Fruit fly (Drosophila melanogaster) whole organism, embryonic: ENCODE measurements around the gene Atu.

Source experiments
- Adf1 ChIP-seq: fragments of 200-800 bp; sonication (Bioruptor generic); IDR thresholded peaks from 2 replicates; pipeline ENCODE4 v1.3.6; 2022; ENCODE audit warnings: missing biosample characterization, missing genetic modification characterization
- Atf3 ChIP-seq: fragments of 200-800 bp; sonication (Bioruptor generic); optimal IDR thresholded peaks from 3 replicates; lab custom pipeline; 2016; ENCODE audit warnings: missing biosample characterization, missing genetic modification characterization
- BEAF-32 ChIP-seq: fragments of 200-800 bp; sonication (Bioruptor generic); optimal IDR thresholded peaks from 3 replicates; lab custom pipeline; 2017; ENCODE audit warnings: missing biosample characterization, missing genetic modification characterization, mild to moderate bottlenecking, moderate library complexity, missing genetic modification reagents
- Bgb ChIP-seq: fragments of 200-800 bp; sonication (Bioruptor generic); IDR thresholded peaks from 2 replicates; pipeline ENCODE4 v1.3.6; 2022; ENCODE audit warnings: missing biosample characterization, missing genetic modification characterization; ENCODE audit not compliant: partially characterized antibody
- CG10209 ChIP-seq: fragments of 200-800 bp; sonication (Bioruptor generic); optimal IDR thresholded peaks from 3 replicates; lab custom pipeline; 2017; ENCODE audit warnings: missing biosample characterization, mild to moderate bottlenecking, missing genetic modification characterization, missing genetic modification reagents
- CG10321 ChIP-seq: fragments of 200-800 bp; sonication (Bioruptor generic); IDR thresholded peaks from 2 replicates; pipeline ENCODE4 v1.3.6; 2022; ENCODE audit warnings: missing biosample characterization, missing genetic modification characterization
- CG11085 ChIP-seq: fragments of 200-800 bp; sonication (Bioruptor generic); IDR thresholded peaks from 2 replicates; pipeline ENCODE4 v1.3.6; 2022; ENCODE audit warnings: missing biosample characterization, missing genetic modification characterization
- CG11456 ChIP-seq: fragments of 200-800 bp; sonication (Bioruptor generic); IDR thresholded peaks from 3 replicates; pipeline ENCODE4 v1.3.6; 2022; ENCODE audit warnings: missing biosample characterization, missing genetic modification characterization
- CG11504 ChIP-seq: fragments of 200-800 bp; sonication (Bioruptor generic); optimal IDR thresholded peaks from 3 replicates; lab custom pipeline; 2019; ENCODE audit warnings: missing biosample characterization, mild to moderate bottlenecking, missing genetic modification characterization, moderate library complexity
- CG13624 ChIP-seq: fragments of 200-800 bp; sonication (Bioruptor generic); optimal IDR thresholded peaks from 2 replicates; lab custom pipeline; 2016; ENCODE audit warnings: missing biosample characterization, missing genetic modification characterization
- CG13894 ChIP-seq: fragments of 200-800 bp; sonication (Bioruptor generic); optimal IDR thresholded peaks from 3 replicates; lab custom pipeline; 2018; ENCODE audit warnings: missing biosample characterization, mild to moderate bottlenecking, missing genetic modification characterization, moderate library complexity
- CG17361 ChIP-seq: fragments of 200-800 bp; sonication (Bioruptor generic); IDR thresholded peaks from 3 replicates; pipeline ENCODE4 v1.3.6; 2022; ENCODE audit warnings: missing biosample characterization, missing genetic modification characterization
- CG3065 ChIP-seq: fragments of 200-800 bp; sonication (Bioruptor generic); optimal IDR thresholded peaks from 2 replicates; lab custom pipeline; 2016; ENCODE audit warnings: missing biosample characterization, missing genetic modification characterization
- CG31388 ChIP-seq: fragments of 200-800 bp; sonication (Bioruptor generic); optimal IDR thresholded peaks from 2 replicates; lab custom pipeline; 2016; ENCODE audit warnings: missing biosample characterization, missing genetic modification characterization
- CG33557 ChIP-seq: fragments of 200-800 bp; sonication (Bioruptor generic); optimal IDR thresholded peaks from 2 replicates; lab custom pipeline; 2019; ENCODE audit warnings: missing biosample characterization, mild to moderate bottlenecking, missing genetic modification characterization, moderate library complexity
- CG3838 ChIP-seq: fragments of 200-800 bp; sonication (Bioruptor generic); optimal IDR thresholded peaks from 3 replicates; lab custom pipeline; 2016; ENCODE audit warnings: missing biosample characterization, missing genetic modification characterization
- CG3995 ChIP-seq: fragments of 200-800 bp; sonication (Bioruptor generic); optimal IDR thresholded peaks from 3 replicates; lab custom pipeline; 2016; ENCODE audit warnings: missing biosample characterization, missing genetic modification characterization
- CG4707 ChIP-seq: fragments of 200-800 bp; sonication (Bioruptor generic); optimal IDR thresholded peaks from 2 replicates; lab custom pipeline; 2018; ENCODE audit warnings: missing biosample characterization, mild to moderate bottlenecking, missing genetic modification characterization, moderate library complexity
- CG6683 ChIP-seq: fragments of 200-800 bp; sonication (Bioruptor generic); optimal IDR thresholded peaks from 2 replicates; lab custom pipeline; 2017; ENCODE audit warnings: missing biosample characterization, mild to moderate bottlenecking, missing genetic modification characterization, missing genetic modification reagents
- CG8765 ChIP-seq: fragments of 200-800 bp; sonication (Bioruptor generic); IDR thresholded peaks from 2 replicates; pipeline ENCODE4 v1.3.6; 2022; ENCODE audit warnings: missing biosample characterization, missing genetic modification characterization
- CG9727 ChIP-seq: fragments of 200-800 bp; sonication (Bioruptor generic); optimal IDR thresholded peaks from 3 replicates; lab custom pipeline; 2017; ENCODE audit warnings: missing biosample characterization, mild to moderate bottlenecking, missing genetic modification characterization
- H2.0 ChIP-seq: fragments of 200-800 bp; sonication (Bioruptor generic); IDR thresholded peaks from 2 replicates; pipeline ENCODE4 v1.3.6; 2022; ENCODE audit warnings: missing biosample characterization, missing genetic modification characterization
- Kr ChIP-seq: fragments of 200-800 bp; sonication (Bioruptor generic); optimal IDR thresholded peaks from 2 replicates; lab custom pipeline; 2017; ENCODE audit warnings: missing biosample characterization, mild to moderate bottlenecking, missing genetic modification characterization
- Lpt ChIP-seq: fragments of >200 bp; optimal IDR thresholded peaks from 2 replicates; lab custom pipeline; 2018; ENCODE audit warnings: missing biosample characterization, missing genetic modification characterization
- MBD-R2 ChIP-seq: fragments of 200-800 bp; sonication (Bioruptor generic); IDR thresholded peaks from 2 replicates; pipeline ENCODE4 v1.3.6; 2022; ENCODE audit warnings: missing biosample characterization, missing genetic modification characterization
- NFAT ChIP-seq: fragments of 200-800 bp; sonication (Bioruptor generic); IDR thresholded peaks from 2 replicates; pipeline ENCODE4 v1.3.6; 2022; ENCODE audit warnings: missing biosample characterization, missing genetic modification characterization
- NfI ChIP-seq: fragments of 200-800 bp; sonication (Bioruptor generic); optimal IDR thresholded peaks from 3 replicates; lab custom pipeline; 2018; ENCODE audit warnings: missing biosample characterization, mild to moderate bottlenecking, missing genetic modification characterization, moderate library complexity
- PHDP ChIP-seq: fragments of 200-800 bp; sonication (Bioruptor generic); optimal IDR thresholded peaks from 3 replicates; lab custom pipeline; 2018; ENCODE audit warnings: missing biosample characterization, mild to moderate bottlenecking, missing genetic modification characterization, moderate library complexity
- Rx ChIP-seq: fragments of 200-800 bp; sonication (Bioruptor generic); IDR thresholded peaks from 2 replicates; pipeline ENCODE4 v1.3.6; 2022; ENCODE audit warnings: missing biosample characterization, missing genetic modification characterization
- Sox100B ChIP-seq: fragments of 200-800 bp; sonication (Bioruptor generic); optimal IDR thresholded peaks from 3 replicates; lab custom pipeline; 2018; ENCODE audit warnings: missing biosample characterization, mild to moderate bottlenecking, missing genetic modification characterization
- ara ChIP-seq: fragments of 200-800 bp; sonication (Bioruptor generic); IDR thresholded peaks from 2 replicates; pipeline ENCODE4 v1.3.6; 2022; ENCODE audit warnings: missing biosample characterization, missing genetic modification characterization
- bcd ChIP-seq: fragments of 200-800 bp; sonication (Bioruptor generic); optimal IDR thresholded peaks from 2 replicates; lab custom pipeline; 2017; ENCODE audit warnings: missing biosample characterization, mild to moderate bottlenecking, missing genetic modification characterization
- chn ChIP-seq: fragments of 200-800 bp; sonication (Bioruptor generic); optimal IDR thresholded peaks from 2 replicates; lab custom pipeline; 2016; ENCODE audit warnings: missing biosample characterization, missing genetic modification characterization
- fd96Cb ChIP-seq: fragments of 200-800 bp; sonication (Bioruptor generic); optimal IDR thresholded peaks from 2 replicates; lab custom pipeline; 2018; ENCODE audit warnings: missing biosample characterization, mild to moderate bottlenecking, missing genetic modification characterization, moderate library complexity
- gem ChIP-seq: fragments of 200-800 bp; sonication (Bioruptor generic); optimal IDR thresholded peaks from 2 replicates; lab custom pipeline; 2019; ENCODE audit warnings: missing biosample characterization, mild to moderate bottlenecking, missing genetic modification characterization, moderate library complexity
- grau ChIP-seq: fragments of 200-800 bp; optimal IDR thresholded peaks from 3 replicates; lab custom pipeline; 2019; ENCODE audit warnings: missing biosample characterization, mild to moderate bottlenecking, missing genetic modification characterization, moderate library complexity
- gt ChIP-seq: fragments of 200-800 bp; sonication (Bioruptor generic); IDR thresholded peaks from 2 replicates; pipeline ENCODE4 v1.3.6; 2022; ENCODE audit warnings: missing biosample characterization, missing genetic modification characterization
- insv ChIP-seq, 2 experiments: fragments of 200-800 bp; sonication (Bioruptor generic); optimal IDR thresholded peaks; 3 replicates each; lab custom pipeline; 2016 to 2018; ENCODE audit warnings: missing biosample characterization in 2 of 2, missing genetic modification characterization in 2 of 2
- jigr1 ChIP-seq: fragments of 200-800 bp; sonication (Bioruptor generic); IDR thresholded peaks from 3 replicates; pipeline ENCODE4 v1.3.6; 2022; ENCODE audit warnings: missing biosample characterization, missing genetic modification characterization
- luna ChIP-seq: fragments of 200-800 bp; sonication (Bioruptor generic); optimal IDR thresholded peaks from 2 replicates; lab custom pipeline; 2016; ENCODE audit warnings: missing biosample characterization, missing genetic modification characterization
- nerfin-1 ChIP-seq: fragments of 200-800 bp; sonication (Bioruptor generic); optimal IDR thresholded peaks from 3 replicates; lab custom pipeline; 2019; ENCODE audit warnings: missing biosample characterization, mild to moderate bottlenecking, missing genetic modification characterization, moderate library complexity
- nerfin-2 ChIP-seq: fragments of 200-800 bp; sonication (Bioruptor generic); IDR thresholded peaks from 2 replicates; pipeline ENCODE4 v1.3.6; 2022; ENCODE audit warnings: missing biosample characterization, missing genetic modification characterization; ENCODE audit not compliant: partially characterized antibody
- pan ChIP-seq, 4 experiments: fragments of >200 bp in 3 of 4; fragments of 200-800 bp in 1 of 4; sonication (Bioruptor generic) in 1 of 4; optimal IDR thresholded peaks in 3 of 4; IDR thresholded peaks in 1 of 4; 2 replicates each; pipeline versions ENCODE4 v1.3.6 to Lab custom; 2017 to 2022; ENCODE audit warnings: missing biosample characterization in 2 of 4, missing genetic modification characterization in 2 of 4, mixed read lengths in 1 of 4
- pros ChIP-seq: fragments of 200-800 bp; sonication (Bioruptor generic); optimal IDR thresholded peaks from 3 replicates; lab custom pipeline; 2019; ENCODE audit warnings: missing biosample characterization, mild to moderate bottlenecking, missing genetic modification characterization, moderate library complexity
- run ChIP-seq: fragments of 200-800 bp; sonication (Bioruptor generic); optimal IDR thresholded peaks from 3 replicates; lab custom pipeline; 2018; ENCODE audit warnings: missing biosample characterization, mild to moderate bottlenecking, missing genetic modification characterization
- sens-2 ChIP-seq: fragments of 200-800 bp; sonication (Bioruptor generic); IDR thresholded peaks from 2 replicates; pipeline ENCODE4 v1.3.6; 2022; ENCODE audit warnings: missing biosample characterization, missing genetic modification characterization
- trh ChIP-seq: fragments of 200-800 bp; sonication (Bioruptor generic); optimal IDR thresholded peaks from 2 replicates; lab custom pipeline; 2016; ENCODE audit warnings: missing biosample characterization, missing genetic modification characterization
- wdn ChIP-seq: fragments of 200-800 bp; sonication (Bioruptor generic); IDR thresholded peaks from 2 replicates; pipeline ENCODE4 v1.3.6; 2022; ENCODE audit warnings: missing biosample characterization, missing genetic modification characterization
- wek ChIP-seq: fragments of 200-800 bp; sonication (Bioruptor generic); optimal IDR thresholded peaks from 3 replicates; lab custom pipeline; 2018; ENCODE audit warnings: missing biosample characterization, mild to moderate bottlenecking, missing genetic modification characterization, moderate library complexity
- zfh1 ChIP-seq: fragments of 200-800 bp; sonication (Bioruptor generic); IDR thresholded peaks from 3 replicates; pipeline ENCODE4 v1.3.6; 2022; ENCODE audit warnings: missing biosample characterization, missing genetic modification characterization

The Atu gene

dm6 chr3R:5606477-5606876, 6.7 kb upstream of the Atu start, which contains the start of gene asl (continued):
- TF ChIP-seq trh (GFP tag; lab: Kevin White, UChicago): no peak
- TF ChIP-seq CG3838: peak; percentile 14
- peak; percentile 67 for TF ChIP-seq nerfin-1
- peak; percentile 44; the same call in 1 of the 2 replicates for TF ChIP-seq Bgb (GFP tag; lab: Robert Waterston, UW)
- TF ChIP-seq ara (GFP tag; lab: Robert Waterston, UW): no peak
- TF ChIP-seq Atf3 (GFP tag; lab: Kevin White, UChicago): no peak
- peak; percentile 50 for TF ChIP-seq wek (GFP tag; lab: Kevin White, UChicago)
- no peak for TF ChIP-seq CG31388 (GFP tag; lab: Kevin White, UChicago)
- peak; percentile 63 for TF ChIP-seq PHDP (tag; lab: Kevin White, UChicago)
- peak; percentile 78 for TF ChIP-seq grau (tag; lab: Kevin White, UChicago)
- TF ChIP-seq CG17361: peak; percentile 83
- peak; percentile 62 for TF ChIP-seq bcd (GFP tag; lab: Kevin White, UChicago)
- no peak for TF ChIP-seq pros (GFP tag; lab: Kevin White, UChicago)
- no peak for TF ChIP-seq H2.0
- peak; percentile 49 for TF ChIP-seq CG13624
- TF ChIP-seq NfI: peak; percentile 71
- TF ChIP-seq MBD-R2 (GFP tag; lab: Robert Waterston, UW): peak; percentile 86
- peak in 1 of 2 experiments; percentile 77 for TF ChIP-seq insv (GFP tag; optimal IDR thresholded peaks at IDR 0.05; lab: Kevin White, UChicago)
- TF ChIP-seq luna (GFP tag; lab: Kevin White, UChicago): no peak
- TF ChIP-seq CG9727 (GFP tag; lab: Kevin White, UChicago): peak; percentile 41
- no peak for TF ChIP-seq jigr1
- peak; percentile 53 for TF ChIP-seq BEAF-32 (GFP tag; lab: Kevin White, UChicago)
- TF ChIP-seq gem: peak; percentile 79
- TF ChIP-seq CG11504 (tag; lab: Kevin White, UChicago): no peak
- TF ChIP-seq CG10321 (GFP tag; lab: Robert Waterston, UW): no peak
- TF ChIP-seq fd96Cb (tag; lab: Kevin White, UChicago): peak; percentile 61
- TF ChIP-seq CG11456 (GFP tag; lab: Robert Waterston, UW): 0 out of 3 replicates have a peak, but pooled peaks have one; percentile 45
- peak; percentile 44 for TF ChIP-seq CG10209 (GFP tag; lab: Kevin White, UChicago)
- TF ChIP-seq zfh1 (GFP tag; lab: Robert Waterston, UW): peak; percentile 53; the same call in 1 of the 3 replicates
- TF ChIP-seq gt (GFP tag; lab: Robert Waterston, UW): no peak
- TF ChIP-seq CG8765 (GFP tag; lab: Robert Waterston, UW): peak; percentile 63
- no peak; the same call in 1 of the 2 replicates for TF ChIP-seq Adf1 (GFP tag; lab: Robert Waterston, UW)
- no peak for TF ChIP-seq Lpt (GFP tag; lab: Kevin White, UChicago)
- TF ChIP-seq CG13894 (tag; lab: Kevin White, UChicago): peak; percentile 68
- no peak for TF ChIP-seq Sox100B (GFP tag; lab: Kevin White, UChicago)
- TF ChIP-seq CG3995: peak; percentile 53
- TF ChIP-seq wdn: no peak
- TF ChIP-seq Kr (GFP tag; lab: Kevin White, UChicago): no peak
- TF ChIP-seq pan (optimal IDR thresholded peaks at IDR 0.05; lab: Kevin White, UChicago): no peak
- TF ChIP-seq pan (GFP tag; optimal IDR thresholded peaks at IDR 0.05 in 1 of 2, IDR thresholded peaks at IDR 0.05 in 1 of 2): peak in 1 of 2 experiments; percentile 47
- peak; percentile 51 for TF ChIP-seq Rx
- peak; percentile 76 for TF ChIP-seq chn (GFP tag; lab: Kevin White, UChicago)
- peak; percentile 54; the same call in 1 of the 2 replicates for TF ChIP-seq CG11085 (GFP tag; lab: Robert Waterston, UW)
- peak; percentile 42 for TF ChIP-seq CG33557
- TF ChIP-seq sens-2: no peak
- peak; percentile 37 for TF ChIP-seq CG4707 (GFP tag; lab: Kevin White, UChicago)
- TF ChIP-seq nerfin-2 (GFP tag; lab: Robert Waterston, UW): no peak
- TF ChIP-seq NFAT (GFP tag; lab: Robert Waterston, UW): no peak
- no peak for TF ChIP-seq run (tag; lab: Kevin White, UChicago)
- peak; percentile 19 for TF ChIP-seq CG6683 (GFP tag; lab: Kevin White, UChicago)
- TF ChIP-seq CG3065 (GFP tag; lab: Kevin White, UChicago): peak; percentile 19
